Fruit fly (Drosophila melanogaster) whole organism, adult: Measurements from ENCODE around the gene CG15308.

Experiments used
- CG11617 ChIP-seq: fragments of 200-800 bp; sonication (Bioruptor generic); optimal IDR thresholded peaks from 2 replicates; lab custom pipeline; 2017; ENCODE audit warnings: mild to moderate bottlenecking, missing biosample characterization, missing genetic modification reagents, missing genetic modification characterization
- CG12768 ChIP-seq: fragments of 200-800 bp; sonication (Bioruptor generic); optimal IDR thresholded peaks from 2 replicates; lab custom pipeline; 2017; ENCODE audit warnings: missing biosample characterization, missing genetic modification characterization, mild to moderate bottlenecking, moderate library complexity, missing genetic modification reagents
- CG14711 ChIP-seq: fragments of 200-800 bp; sonication (Bioruptor generic); optimal IDR thresholded peaks from 2 replicates; lab custom pipeline; 2018; ENCODE audit warnings: missing biosample characterization, mild to moderate bottlenecking, missing genetic modification characterization, moderate library complexity
- CG1620 ChIP-seq: fragments of 200-800 bp; sonication (Bioruptor generic); optimal IDR thresholded peaks from 2 replicates; lab custom pipeline; 2016; ENCODE audit warnings: missing biosample characterization, missing genetic modification characterization
- CG33017 ChIP-seq: fragments of 200-800 bp; sonication (Bioruptor generic); optimal IDR thresholded peaks from 2 replicates; lab custom pipeline; 2018; ENCODE audit warnings: missing biosample characterization, mild to moderate bottlenecking, missing genetic modification characterization, moderate library complexity
- CG5204 ChIP-seq: fragments of 200-800 bp; sonication (Bioruptor generic); optimal IDR thresholded peaks from 2 replicates; lab custom pipeline; 2016; ENCODE audit warnings: missing biosample characterization, missing genetic modification characterization
- CG7045 ChIP-seq: fragments of 200-800 bp; sonication (Bioruptor generic); optimal IDR thresholded peaks from 2 replicates; lab custom pipeline; 2017; ENCODE audit warnings: missing biosample characterization, mild to moderate bottlenecking, missing genetic modification characterization
- CG7101 ChIP-seq: fragments of 200-800 bp; sonication (Bioruptor generic); optimal IDR thresholded peaks from 2 replicates; lab custom pipeline; 2018; ENCODE audit warnings: missing biosample characterization, mild to moderate bottlenecking, missing genetic modification characterization, moderate library complexity
- Clk ChIP-seq: fragments of 200-800 bp; sonication (Bioruptor generic); optimal IDR thresholded peaks from 2 replicates; lab custom pipeline; 2017; ENCODE audit warnings: missing biosample characterization, missing genetic modification characterization
- Crg-1 ChIP-seq: fragments of 200-800 bp; sonication (Bioruptor generic); optimal IDR thresholded peaks from 2 replicates; lab custom pipeline; 2016; ENCODE audit warnings: missing biosample characterization, missing genetic modification characterization
- Hr96 ChIP-seq: fragments of 200-800 bp; sonication (Bioruptor generic); optimal IDR thresholded peaks from 2 replicates; lab custom pipeline; 2016; ENCODE audit warnings: missing biosample characterization, missing genetic modification characterization
- Mnt ChIP-seq: fragments of 200-800 bp; sonication (Bioruptor generic); optimal IDR thresholded peaks from 2 replicates; lab custom pipeline; 2016; ENCODE audit warnings: missing biosample characterization, mild to moderate bottlenecking, missing genetic modification characterization
- bab1 ChIP-seq: fragments of 200-800 bp; sonication (Bioruptor generic); optimal IDR thresholded peaks from 3 replicates; lab custom pipeline; 2019; ENCODE audit warnings: missing biosample characterization, mild to moderate bottlenecking, missing genetic modification characterization, moderate library complexity
- cic ChIP-seq: fragments of 200-800 bp; sonication (Bioruptor generic); optimal IDR thresholded peaks from 2 replicates; lab custom pipeline; 2017; ENCODE audit warnings: missing biosample characterization, mild to moderate bottlenecking, missing genetic modification characterization, moderate library complexity
- cnc ChIP-seq, 2 experiments: fragments of >200 bp; optimal IDR thresholded peaks; 2 replicates each; lab custom pipeline; 2017
- kay ChIP-seq: fragments of 200-800 bp; sonication (Bioruptor generic); peaks from one replicate; lab custom pipeline; 2016; ENCODE audit warnings: missing biosample characterization, missing genetic modification characterization, borderline replicate concordance
- ovo ChIP-seq: fragments of 200-800 bp; sonication (Bioruptor generic); optimal IDR thresholded peaks from 2 replicates; lab custom pipeline; 2016; ENCODE audit warnings: missing biosample characterization, missing genetic modification characterization
- pad ChIP-seq: fragments of 200-800 bp; sonication (Bioruptor generic); optimal IDR thresholded peaks from 3 replicates; lab custom pipeline; 2017; ENCODE audit warnings: missing biosample characterization, missing genetic modification characterization, mild to moderate bottlenecking, moderate library complexity, missing genetic modification reagents
- tj ChIP-seq: fragments of 200-800 bp; sonication (Bioruptor generic); optimal IDR thresholded peaks from 3 replicates; lab custom pipeline; 2017; ENCODE audit warnings: missing biosample characterization, mild to moderate bottlenecking, missing genetic modification characterization, moderate library complexity
- toe ChIP-seq: fragments of 200-800 bp; sonication (Bioruptor generic); optimal IDR thresholded peaks from 2 replicates; lab custom pipeline; 2016; ENCODE audit warnings: missing biosample characterization, missing genetic modification characterization

Gene CG15308

DNA sequence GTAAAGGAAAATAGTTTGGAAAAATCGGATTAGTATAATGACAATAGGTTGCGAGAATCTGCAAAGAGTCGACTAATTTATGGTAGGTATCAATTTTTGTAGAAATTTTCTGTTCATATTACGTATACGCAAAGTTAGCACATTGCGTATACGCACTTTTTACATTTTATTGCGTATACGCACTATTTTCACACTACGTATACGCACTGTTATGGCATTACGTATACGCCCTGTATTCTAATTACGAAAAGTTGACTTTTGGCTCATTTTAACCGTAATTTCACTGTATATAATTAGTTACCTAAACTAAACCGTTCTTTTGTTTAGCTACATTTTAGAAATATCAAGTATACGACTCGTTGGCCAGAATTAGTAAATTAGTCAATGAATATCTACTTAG lies 23.9 kb upstream of the CG15308 start:
- TF ChIP-seq CG1620 (GFP tag; lab: Kevin White, UChicago) = no peak
- TF ChIP-seq kay (GFP tag; lab: Kevin White, UChicago) = no peak
- TF ChIP-seq Hr96 (GFP tag; lab: Kevin White, UChicago) = no peak
- TF ChIP-seq ovo (GFP tag; lab: Kevin White, UChicago) = no peak
- no peak for TF ChIP-seq Mnt
- no peak for TF ChIP-seq Clk
- no peak for TF ChIP-seq tj (GFP tag; lab: Kevin White, UChicago)
- TF ChIP-seq bab1 (GFP tag; lab: Kevin White, UChicago) = no peak

dm6 chrX:10241919-10242318 lies 23.0 kb upstream of the CG15308 start:
- TF ChIP-seq ovo (GFP tag; lab: Kevin White, UChicago) (no peak), cnc (optimal IDR thresholded peaks at IDR 0.05; lab: Kevin White, UChicago) (no peak), CG7045 (GFP tag; lab: Kevin White, UChicago) (no peak), CG14711 (tag; lab: Kevin White, UChicago) (no peak), CG5204 (no peak), CG7101 (no peak), bab1 (GFP tag; lab: Kevin White, UChicago) (no peak), cic (no peak), Clk (no peak), Hr96 (GFP tag; lab: Kevin White, UChicago) (no peak), Mnt (no peak), CG1620 (GFP tag; lab: Kevin White, UChicago) (no peak), CG12768 (GFP tag; lab: Kevin White, UChicago) (no peak), CG33017 (no peak), toe (GFP tag; lab: Kevin White, UChicago) (no peak), Crg-1 (GFP tag; lab: Kevin White, UChicago) (no peak), kay (GFP tag; lab: Kevin White, UChicago) (no peak), CG11617 (GFP tag; lab: Kevin White, UChicago) (no peak), tj (GFP tag; lab: Kevin White, UChicago) (no peak)

DNA sequence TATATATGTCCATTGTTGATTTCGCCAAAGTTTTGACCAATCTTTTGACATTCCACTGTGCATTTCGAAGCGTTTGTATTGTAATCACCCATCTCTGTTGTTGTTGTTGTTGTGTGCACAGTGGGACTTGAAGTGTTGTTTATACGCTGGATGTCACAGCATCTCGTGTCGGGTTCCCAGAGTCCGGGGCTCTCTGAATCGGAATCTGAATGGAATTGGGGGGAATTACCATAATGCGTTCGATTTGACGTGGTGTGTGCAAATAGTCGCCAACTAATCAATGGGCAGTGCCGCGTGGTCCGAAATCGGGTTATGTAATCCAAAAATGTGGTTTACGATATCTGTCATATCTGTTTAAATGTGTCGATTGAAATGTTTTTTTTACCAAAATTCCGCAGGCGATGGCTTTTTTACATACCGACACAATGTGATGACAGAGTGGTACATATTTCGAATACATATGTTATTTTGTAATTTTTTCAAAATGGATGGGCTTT lies 15.1 kb upstream of the CG15308 start:
- no peak for TF ChIP-seq cnc (optimal IDR thresholded peaks at IDR 0.05; lab: Kevin White, UChicago)
- no peak for TF ChIP-seq CG7101
- no peak for TF ChIP-seq kay (GFP tag; lab: Kevin White, UChicago)

DNA sequence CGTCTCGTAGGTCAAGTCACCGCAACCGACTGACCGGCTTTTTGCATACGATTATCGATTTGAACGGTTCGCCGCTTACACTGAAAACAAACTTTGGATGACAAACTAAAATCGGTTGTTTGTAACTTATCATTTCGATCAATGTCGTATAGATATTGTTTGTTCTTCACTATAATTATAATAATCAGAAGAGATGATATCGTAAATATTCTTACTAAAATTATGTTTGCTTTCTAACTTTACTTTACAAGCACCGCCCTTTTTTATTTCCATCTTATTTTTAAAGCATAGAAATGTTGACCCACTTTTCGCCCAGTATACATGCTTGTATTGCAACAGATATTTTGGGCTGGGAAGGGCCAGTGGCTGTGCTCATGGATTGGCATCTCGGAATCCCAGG lies 14.1 kb upstream of the CG15308 start, which contains the start of gene CG2961:
Gene CG2961, minus strand, starts transcription at position 16 of the 400 bp plus-strand sequence.
- TF ChIP-seq CG11617 (GFP tag; lab: Kevin White, UChicago) = no peak
- TF ChIP-seq kay (GFP tag; lab: Kevin White, UChicago) = no peak
- TF ChIP-seq Clk = no peak
- no peak for TF ChIP-seq tj (GFP tag; lab: Kevin White, UChicago)
- no peak for TF ChIP-seq bab1 (GFP tag; lab: Kevin White, UChicago)
- TF ChIP-seq cic = no peak
- no peak for TF ChIP-seq CG1620 (GFP tag; lab: Kevin White, UChicago)
- TF ChIP-seq toe (GFP tag; lab: Kevin White, UChicago) = no peak
- no peak for TF ChIP-seq CG12768 (GFP tag; lab: Kevin White, UChicago)
- TF ChIP-seq CG33017 = no peak
- TF ChIP-seq CG7101 = no peak
- no peak for TF ChIP-seq Mnt
- no peak for TF ChIP-seq cnc (optimal IDR thresholded peaks at IDR 0.05; lab: Kevin White, UChicago)
- TF ChIP-seq CG7045 (GFP tag; lab: Kevin White, UChicago) = no peak
- no peak for TF ChIP-seq CG14711 (tag; lab: Kevin White, UChicago)
- TF ChIP-seq CG5204 = no peak
- no peak for TF ChIP-seq pad (GFP tag; lab: Kevin White, UChicago)
- TF ChIP-seq ovo (GFP tag; lab: Kevin White, UChicago) = no peak
- TF ChIP-seq Crg-1 (GFP tag; lab: Kevin White, UChicago) = no peak

DNA sequence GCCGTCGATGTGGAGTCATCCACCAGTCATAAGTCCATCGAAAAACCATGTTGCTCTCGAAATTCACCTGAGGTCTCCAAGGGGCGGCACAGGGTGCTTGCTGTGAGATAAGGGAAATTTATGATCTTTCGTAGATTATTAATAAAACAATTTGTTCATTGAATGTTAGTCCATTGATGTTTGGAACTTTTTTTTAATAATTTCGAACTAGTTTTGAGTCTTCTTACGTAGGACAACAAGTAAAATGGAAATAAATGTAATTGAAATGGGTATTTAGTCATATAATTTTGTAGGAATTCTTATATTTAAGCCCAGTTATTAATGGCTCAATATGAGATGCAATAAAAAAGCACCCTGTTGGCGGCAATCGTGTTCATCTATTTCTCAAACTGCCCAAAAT lies 13.6 kb upstream of the CG15308 start:
- TF ChIP-seq kay (GFP tag; lab: Kevin White, UChicago) (no peak), cic (no peak), tj (GFP tag; lab: Kevin White, UChicago) (no peak), CG1620 (GFP tag; lab: Kevin White, UChicago) (no peak), Mnt (no peak), CG11617 (GFP tag; lab: Kevin White, UChicago) (no peak), toe (GFP tag; lab: Kevin White, UChicago) (no peak), CG12768 (GFP tag; lab: Kevin White, UChicago) (no peak)

DNA sequence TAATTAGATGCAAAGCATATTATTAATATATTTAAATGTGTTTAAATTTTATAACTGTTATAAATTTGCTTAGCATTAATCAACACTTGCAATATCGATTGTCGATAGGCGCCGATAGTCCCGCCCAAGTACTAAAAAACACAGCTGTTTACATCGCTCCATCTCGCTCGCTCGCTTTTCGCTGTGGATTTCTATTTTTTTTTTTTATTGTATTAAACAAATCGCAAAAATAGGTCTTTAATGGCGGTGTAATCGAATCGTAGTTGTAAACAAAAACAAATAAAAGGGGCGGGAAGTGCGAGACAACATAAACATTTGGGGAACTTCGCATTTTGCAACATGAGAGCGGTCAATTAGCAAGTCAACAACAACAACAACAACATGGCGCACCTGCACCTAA lies 1.0 kb upstream of the CG15308 start, which contains the start of gene CG34408:
Gene CG34408, plus strand, starts transcription at position 156 of the 400 bp plus-strand sequence.
- TF ChIP-seq cic = no peak
- TF ChIP-seq ovo (GFP tag; lab: Kevin White, UChicago) = no peak
- TF ChIP-seq CG33017 = no peak
- TF ChIP-seq toe (GFP tag; lab: Kevin White, UChicago) = no peak
- peak; percentile 6 for TF ChIP-seq tj (GFP tag; lab: Kevin White, UChicago)
- TF ChIP-seq CG12768 (GFP tag; lab: Kevin White, UChicago) = no peak
- no peak for TF ChIP-seq kay (GFP tag; lab: Kevin White, UChicago)
- TF ChIP-seq CG5204 = no peak
- peak; percentile 15 for TF ChIP-seq bab1 (GFP tag; lab: Kevin White, UChicago)
- TF ChIP-seq Clk = no peak
- TF ChIP-seq pad (GFP tag; lab: Kevin White, UChicago) = peak; percentile 22
- no peak for TF ChIP-seq Crg-1 (GFP tag; lab: Kevin White, UChicago)
- no peak for TF ChIP-seq CG1620 (GFP tag; lab: Kevin White, UChicago)
- no peak for TF ChIP-seq cnc (optimal IDR thresholded peaks at IDR 0.05; lab: Kevin White, UChicago)
- no peak for TF ChIP-seq CG7045 (GFP tag; lab: Kevin White, UChicago)
- peak; percentile 1 for TF ChIP-seq CG11617 (GFP tag; lab: Kevin White, UChicago)
- TF ChIP-seq CG7101 = peak; percentile 22
- TF ChIP-seq Hr96 (GFP tag; lab: Kevin White, UChicago) = no peak
- peak; percentile 0 for TF ChIP-seq Mnt
- TF ChIP-seq CG14711 (tag; lab: Kevin White, UChicago) = peak; percentile 16
